Worm (Caenorhabditis elegans) whole organism, L4 larva: ENCODE measurements around the gene srx-98.

Experiments
- Y105C5A.15 ChIP-seq: fragments of 200-800 bp; sonication (Bioruptor generic); IDR thresholded peaks from 2 replicates; pipeline ENCODE4 v1.3.6; 2022; ENCODE audit warnings: missing genetic modification characterization, missing compliant biosample characterization
- aha-1 ChIP-seq: fragments of 150-350 bp; peaks from one replicate; lab custom pipeline; 2014; ENCODE audit warnings: missing biosample characterization, missing genetic modification characterization
- aly-2 ChIP-seq: sonication (generic microtip); optimal IDR thresholded peaks from 2 replicates; lab custom pipeline; 2018; ENCODE audit warnings: missing biosample characterization, missing genetic modification characterization
- arid-1 ChIP-seq: fragments of 200-800 bp; sonication (Bioruptor generic); conservative IDR thresholded peaks from 2 replicates; pipeline ENCODE4 v1.3.6; 2022; ENCODE audit warnings: missing genetic modification reagents, missing genetic modification characterization, missing compliant biosample characterization
- ceh-28 ChIP-seq: fragments of 150-350 bp; optimal IDR thresholded peaks from 2 replicates; lab custom pipeline; 2014; ENCODE audit warnings: missing biosample characterization, missing genetic modification reagents, missing genetic modification characterization
- ceh-62 ChIP-seq: sonication (generic microtip); optimal IDR thresholded peaks from 2 replicates; lab custom pipeline; 2017; ENCODE audit warnings: missing biosample characterization, missing genetic modification characterization
- ces-1 ChIP-seq: fragments of 150-350 bp; sonication (generic microtip); optimal IDR thresholded peaks from 4 replicates; lab custom pipeline; 2014; ENCODE audit warnings: missing biosample characterization, missing genetic modification reagents, missing genetic modification characterization
- cey-2 ChIP-seq: sonication (generic microtip); optimal IDR thresholded peaks from 3 replicates; lab custom pipeline; 2017; ENCODE audit warnings: missing genetic modification characterization, mild to moderate bottlenecking, missing compliant biosample characterization, antibody characterized with exemption, borderline replicate concordance; ENCODE audit not compliant: insufficient read depth
- ctbp-1 ChIP-seq: fragments of 200-800 bp; sonication (Bioruptor generic); IDR thresholded peaks from 2 replicates; pipeline ENCODE4 v1.3.6; 2022; ENCODE audit warnings: missing genetic modification reagents, missing genetic modification characterization, missing compliant biosample characterization
- daf-16 ChIP-seq, 3 experiments: sonication (generic microtip); optimal IDR thresholded peaks; 2 replicates each; lab custom pipeline; 2016 to 2017; ENCODE audit warnings: missing genetic modification characterization in 3 of 3, missing genetic modification reagents in 3 of 3, mild to moderate bottlenecking in 2 of 3, missing compliant biosample characterization in 2 of 3, missing biosample characterization in 1 of 3, moderate library complexity in 1 of 3
- dmd-6 ChIP-seq: fragments of 200-800 bp; sonication (Bioruptor generic); IDR thresholded peaks from 2 replicates; pipeline ENCODE4 v1.3.6; 2022; ENCODE audit warnings: missing genetic modification reagents, missing genetic modification characterization, missing compliant biosample characterization
- fkh-10 ChIP-seq: fragments of 150-350 bp; optimal IDR thresholded peaks from 2 replicates; lab custom pipeline; 2014; ENCODE audit warnings: missing biosample characterization, missing genetic modification reagents, missing genetic modification characterization
- lin-38 ChIP-seq: fragments of 200-800 bp; sonication (Bioruptor generic); IDR thresholded peaks from 2 replicates; pipeline ENCODE4 v1.3.6; 2022; ENCODE audit warnings: missing genetic modification reagents, missing genetic modification characterization, missing compliant biosample characterization
- mes-2 ChIP-seq: sonication (generic microtip); optimal IDR thresholded peaks from 2 replicates; lab custom pipeline; 2016; ENCODE audit warnings: missing genotype, mild to moderate bottlenecking, missing genetic modification characterization, missing compliant biosample characterization; ENCODE audit not compliant: poor library complexity, severe bottlenecking
- nhr-11 ChIP-seq: fragments of 150-350 bp; optimal IDR thresholded peaks from 2 replicates; lab custom pipeline; 2014; ENCODE audit warnings: missing biosample characterization, missing genetic modification characterization
- nhr-111 ChIP-seq: fragments of 200-800 bp; sonication (Bioruptor generic); optimal IDR thresholded peaks from 2 replicates; lab custom pipeline; 2018; ENCODE audit warnings: mild to moderate bottlenecking, missing genetic modification characterization, missing compliant biosample characterization
- nhr-237 ChIP-seq: sonication (generic microtip); optimal IDR thresholded peaks from 2 replicates; lab custom pipeline; 2017; ENCODE audit warnings: missing biosample characterization, missing genetic modification characterization
- nhr-76 ChIP-seq: fragments of 150-350 bp; optimal IDR thresholded peaks from 2 replicates; lab custom pipeline; 2014; ENCODE audit warnings: missing biosample characterization, missing genetic modification characterization
- nhr-77 ChIP-seq: fragments of 150-350 bp; optimal IDR thresholded peaks from 2 replicates; lab custom pipeline; 2014; ENCODE audit warnings: missing biosample characterization, missing genetic modification characterization
- pha-4 ChIP-seq, 2 experiments: fragments of 150-350 bp in 1 of 2; fragments of 200-800 bp in 1 of 2; sonication (Bioruptor generic) in 1 of 2; IDR thresholded peaks in 1 of 2; optimal IDR thresholded peaks in 1 of 2; 2 replicates each; pipeline versions ENCODE4 v1.3.6 to Lab custom; 2014 to 2022; ENCODE audit warnings: missing genetic modification characterization in 2 of 2, missing genetic modification reagents in 2 of 2, missing biosample characterization in 1 of 2, missing compliant biosample characterization in 1 of 2
- pqm-1 ChIP-seq: sonication (generic microtip); optimal IDR thresholded peaks from 2 replicates; lab custom pipeline; 2017; ENCODE audit warnings: missing biosample characterization, missing genetic modification characterization
- set-16 ChIP-seq: fragments of 200-800 bp; sonication (Bioruptor generic); IDR thresholded peaks from 2 replicates; pipeline ENCODE4 v1.3.6; 2022; ENCODE audit warnings: missing genetic modification reagents, missing genetic modification characterization, missing compliant biosample characterization
- spr-3 ChIP-seq: fragments of 200-800 bp; sonication (Bioruptor generic); optimal IDR thresholded peaks from 2 replicates; lab custom pipeline; 2018; ENCODE audit warnings: mild to moderate bottlenecking, missing genetic modification characterization, missing compliant biosample characterization
- unc-130 ChIP-seq: sonication (generic microtip); optimal IDR thresholded peaks from 2 replicates; lab custom pipeline; 2016; ENCODE audit warnings: missing genetic modification reagents, missing genetic modification characterization, missing compliant biosample characterization
- unc-62 ChIP-seq, 3 experiments: fragments of 150-350 bp in 1 of 3; sonication (generic microtip); optimal IDR thresholded peaks in 2 of 3; peaks in 1 of 3; 1 replicate in 1 of 3; 2 replicates in 2 of 3; lab custom pipeline; 2014 to 2017; ENCODE audit warnings: missing biosample characterization in 3 of 3, missing genetic modification characterization in 3 of 3, missing genetic modification reagents in 3 of 3, missing genotype in 1 of 3

Gene srx-98

ce11 chrII:3709255-3709654 is 38.4 kb upstream of the srx-98 start, which contains the start of gene srx-110:
srx-110 (plus strand) TSS chrII:3709555.
- no peak for TF ChIP-seq ces-1 (GFP tag; lab: Kevin White, UChicago)
- peak in 1 of 2 experiments; percentile 17 for TF ChIP-seq unc-62 (GFP tag; optimal IDR thresholded peaks at IDR 0.05 in 1 of 2; lab: Kevin White, UChicago)
- TF ChIP-seq unc-62 (tag; optimal IDR thresholded peaks at IDR 0.05; lab: Kevin White, UChicago): no peak

- TF ChIP-seq nhr-77 (tag; lab: Kevin White, UChicago): no peak
- no peak for TF ChIP-seq ctbp-1 (GFP tag; lab: Robert Waterston, UW)
- no peak for TF ChIP-seq pqm-1 (tag; lab: Kevin White, UChicago)
- TF ChIP-seq nhr-76 (tag; lab: Kevin White, UChicago): no peak
- TF ChIP-seq nhr-111 (GFP tag; lab: Kevin White, UChicago): no peak
- TF ChIP-seq, all 104 proteins: peak for 0
Observed at ce11 chrII:3705320-3705719, 34.5 kb upstream of the srx-98 start, which contains the start of gene srx-108. srx-108 (plus strand) TSS chrII:3705620.

- no peak for TF ChIP-seq nhr-237
- no peak for TF ChIP-seq set-16 (GFP tag; lab: Robert Waterston, UW)
- TF ChIP-seq cey-2 (tag; lab: Kevin White, UChicago): no peak
Observed at ce11 chrII:3701305-3701704, 30.4 kb upstream of the srx-98 start, which contains the start of gene srx-105. srx-105 (minus strand) TSS chrII:3701405.

- TF ChIP-seq lin-38 (GFP tag; lab: Robert Waterston, UW): no peak
Observed at ce11 chrII:3699591-3699990, 28.7 kb upstream of the srx-98 start, which contains the start of gene srx-104. srx-104 (minus strand) TSS chrII:3699691.

ce11 chrII:3694664-3695063 is 23.8 kb upstream of the srx-98 start, which contains the start of gene srx-102:
srx-102 (minus strand) TSS chrII:3694764.
- TF ChIP-seq pha-4 (GFP tag; IDR thresholded peaks at IDR 0.05; lab: Robert Waterston, UW) (no peak), pha-4 (tag; optimal IDR thresholded peaks at IDR 0.05; lab: Kevin White, UChicago) (no peak), nhr-77 (tag; lab: Kevin White, UChicago) (no peak), aly-2 (tag; lab: Kevin White, UChicago) (no peak), mes-2 (tag; lab: Kevin White, UChicago) (no peak), unc-62 (GFP tag; optimal IDR thresholded peaks at IDR 0.05 in 1 of 2; lab: Kevin White, UChicago) (peak in 1 of 2 experiments; percentile 45), unc-62 (tag; optimal IDR thresholded peaks at IDR 0.05; lab: Kevin White, UChicago) (no peak)

ce11 chrII:3690646-3691045 is 19.8 kb upstream of the srx-98 start, which contains the start of gene srx-101:
srx-101 (minus strand) TSS chrII:3690746.
- TF ChIP-seq ceh-62 (no peak), aha-1 (tag; lab: Kevin White, UChicago) (peak; percentile 34)

ce11 chrII:3688333-3688732 is 17.5 kb upstream of the srx-98 start, which contains the start of gene ifas-1:
ifas-1 (minus strand) TSS chrII:3688719.
- TF ChIP-seq spr-3 (GFP tag; lab: Kevin White, UChicago): no peak
- TF ChIP-seq unc-62 (GFP tag; optimal IDR thresholded peaks at IDR 0.05 in 1 of 2; lab: Kevin White, UChicago): no peak
- no peak for TF ChIP-seq unc-62 (tag; optimal IDR thresholded peaks at IDR 0.05; lab: Kevin White, UChicago)
- TF ChIP-seq nhr-111 (GFP tag; lab: Kevin White, UChicago): no peak
- no peak for TF ChIP-seq Y105C5A.15 (GFP tag; lab: Robert Waterston, UW)
- no peak for TF ChIP-seq arid-1 (GFP tag; lab: Robert Waterston, UW)
- TF ChIP-seq cey-2 (tag; lab: Kevin White, UChicago): no peak
- TF ChIP-seq set-16 (GFP tag; lab: Robert Waterston, UW): peak; percentile 70

ce11 chrII:3684487-3685067 is 13.7 kb upstream of the srx-98 start:
- TF ChIP-seq pqm-1 (tag; lab: Kevin White, UChicago) (peak; percentile 5), ceh-28 (peak; percentile 40), dmd-6 (peak; percentile 42; the same call in 1 of the 2 replicates), fkh-10 (GFP tag; lab: Kevin White, UChicago) (no peak), daf-16 (GFP tag; optimal IDR thresholded peaks at IDR 0.05; lab: Kevin White, UChicago) (no peak), daf-16 (tag; optimal IDR thresholded peaks at IDR 0.05; lab: Kevin White, UChicago) (peak; percentile 21), nhr-11 (no peak), unc-130 (GFP tag; lab: Kevin White, UChicago) (no peak)
